Worm (Caenorhabditis elegans) whole organism, L4 larva: ENCODE measurements around the gene ifp-1.
A peak's percentile ranks its signal among the peaks of the same experiment; 100 is the strongest.

Source experiments
- F10B5.3 ChIP-seq: sonication (generic microtip); optimal IDR thresholded peaks from 2 replicates; lab custom pipeline; 2016; ENCODE audit warnings: mild to moderate bottlenecking, missing genetic modification characterization, missing compliant biosample characterization
- F26F4.8 ChIP-seq: fragments of 200-800 bp; sonication (Bioruptor generic); conservative IDR thresholded peaks from 2 replicates; pipeline ENCODE4 v1.3.6; 2022; ENCODE audit warnings: missing genetic modification characterization, missing compliant biosample characterization
- R02D3.7 ChIP-seq: fragments of 150-350 bp; sonication (generic microtip); optimal IDR thresholded peaks from 3 replicates; lab custom pipeline; 2014; ENCODE audit warnings: missing biosample characterization, missing genetic modification characterization
- aha-1 ChIP-seq: fragments of 150-350 bp; peaks from one replicate; lab custom pipeline; 2014; ENCODE audit warnings: missing biosample characterization, missing genetic modification characterization
- ama-1 ChIP-seq: fragments of 150-350 bp; optimal IDR thresholded peaks from 2 replicates; lab custom pipeline; 2014; ENCODE audit warnings: inconsistent platforms, mixed read lengths
- attf-4 ChIP-seq: sonication (generic microtip); optimal IDR thresholded peaks from 3 replicates; lab custom pipeline; 2017; ENCODE audit warnings: missing biosample characterization, missing genetic modification characterization
- ceh-20 ChIP-seq: fragments of 200-800 bp; sonication (Bioruptor generic); IDR thresholded peaks from 2 replicates; pipeline ENCODE4 v1.3.6; 2022; ENCODE audit warnings: missing genetic modification reagents, missing genetic modification characterization, missing compliant biosample characterization
- ceh-28 ChIP-seq: fragments of 150-350 bp; optimal IDR thresholded peaks from 2 replicates; lab custom pipeline; 2014; ENCODE audit warnings: missing biosample characterization, missing genetic modification reagents, missing genetic modification characterization
- ceh-32 ChIP-seq: sonication (generic microtip); optimal IDR thresholded peaks from 2 replicates; lab custom pipeline; 2016; ENCODE audit warnings: mild to moderate bottlenecking, missing genetic modification characterization, missing compliant biosample characterization; ENCODE audit not compliant: poor library complexity
- cey-2 ChIP-seq: sonication (generic microtip); optimal IDR thresholded peaks from 3 replicates; lab custom pipeline; 2017; ENCODE audit warnings: missing genetic modification characterization, mild to moderate bottlenecking, missing compliant biosample characterization, antibody characterized with exemption, borderline replicate concordance; ENCODE audit not compliant: insufficient read depth
- daf-12 ChIP-seq: fragments of 150-350 bp; optimal IDR thresholded peaks from 2 replicates; lab custom pipeline; 2014; ENCODE audit warnings: missing biosample characterization, missing genetic modification reagents, missing genetic modification characterization
- daf-16 ChIP-seq, 3 experiments: sonication (generic microtip); optimal IDR thresholded peaks; 2 replicates each; lab custom pipeline; 2016 to 2017; ENCODE audit warnings: missing genetic modification characterization in 3 of 3, missing genetic modification reagents in 3 of 3, mild to moderate bottlenecking in 2 of 3, missing compliant biosample characterization in 2 of 3, missing biosample characterization in 1 of 3, moderate library complexity in 1 of 3
- dmd-6 ChIP-seq: fragments of 200-800 bp; sonication (Bioruptor generic); IDR thresholded peaks from 2 replicates; pipeline ENCODE4 v1.3.6; 2022; ENCODE audit warnings: missing genetic modification reagents, missing genetic modification characterization, missing compliant biosample characterization
- dmd-8 ChIP-seq: fragments of 200-800 bp; sonication (Bioruptor generic); IDR thresholded peaks from 2 replicates; pipeline ENCODE4 v1.3.6; 2022; ENCODE audit warnings: missing genetic modification characterization, missing compliant biosample characterization
- dpl-1 ChIP-seq: fragments of 150-350 bp; optimal IDR thresholded peaks from 2 replicates; lab custom pipeline; 2014; ENCODE audit warnings: missing biosample characterization, missing genetic modification reagents, missing genetic modification characterization
- dve-1 ChIP-seq: sonication (generic microtip); optimal IDR thresholded peaks from 2 replicates; lab custom pipeline; 2017; ENCODE audit warnings: antibody characterized with exemption, mild to moderate bottlenecking, missing genetic modification characterization, missing compliant biosample characterization; ENCODE audit not compliant: insufficient read depth
- fos-1 ChIP-seq: fragments of 150-350 bp; optimal IDR thresholded peaks from 2 replicates; lab custom pipeline; 2014; ENCODE audit warnings: missing biosample characterization, missing genetic modification characterization
- gei-8 ChIP-seq: fragments of 200-800 bp; sonication (Bioruptor generic); optimal IDR thresholded peaks from 2 replicates; lab custom pipeline; 2018; ENCODE audit warnings: mild to moderate bottlenecking, missing genetic modification characterization, missing compliant biosample characterization
- hif-1 ChIP-seq, 2 experiments: sonication (generic microtip); optimal IDR thresholded peaks; 2 replicates each; lab custom pipeline; 2016 to 2017; ENCODE audit warnings: missing compliant biosample characterization in 2 of 2, missing genetic modification characterization in 2 of 2, missing genetic modification reagents in 2 of 2, missing genotype in 2 of 2, mild to moderate bottlenecking in 1 of 2
- hlh-11 ChIP-seq: fragments of 200-800 bp; sonication (Bioruptor generic); optimal IDR thresholded peaks from 2 replicates; lab custom pipeline; 2018; ENCODE audit warnings: mild to moderate bottlenecking, missing genetic modification characterization, missing compliant biosample characterization
- jun-1 ChIP-seq: fragments of 150-350 bp; optimal IDR thresholded peaks from 2 replicates; lab custom pipeline; 2014; ENCODE audit warnings: missing biosample characterization, missing genetic modification reagents, missing genetic modification characterization
- lin-15B ChIP-seq: fragments of 150-350 bp; sonication (generic microtip); optimal IDR thresholded peaks from 3 replicates; lab custom pipeline; 2014; ENCODE audit warnings: missing biosample characterization, missing genetic modification characterization
- lir-3 ChIP-seq: sonication (generic microtip); optimal IDR thresholded peaks from 2 replicates; lab custom pipeline; 2016; ENCODE audit warnings: mild to moderate bottlenecking, missing genetic modification characterization, missing compliant biosample characterization
- mep-1 ChIP-seq: fragments of 150-350 bp; sonication (generic microtip); optimal IDR thresholded peaks from 3 replicates; lab custom pipeline; 2014; ENCODE audit warnings: missing biosample characterization, missing genetic modification characterization
- mes-2 ChIP-seq: sonication (generic microtip); optimal IDR thresholded peaks from 2 replicates; lab custom pipeline; 2016; ENCODE audit warnings: missing genotype, mild to moderate bottlenecking, missing genetic modification characterization, missing compliant biosample characterization; ENCODE audit not compliant: poor library complexity, severe bottlenecking
- nhr-10 ChIP-seq: fragments of 150-350 bp; optimal IDR thresholded peaks from 2 replicates; lab custom pipeline; 2014; ENCODE audit warnings: missing biosample characterization, missing genetic modification characterization
- nhr-102 ChIP-seq: sonication (generic microtip); optimal IDR thresholded peaks from 2 replicates; lab custom pipeline; 2016; ENCODE audit warnings: mild to moderate bottlenecking, missing genetic modification characterization, moderate library complexity, missing compliant biosample characterization
- nhr-11 ChIP-seq: fragments of 150-350 bp; optimal IDR thresholded peaks from 2 replicates; lab custom pipeline; 2014; ENCODE audit warnings: missing biosample characterization, missing genetic modification characterization
- nhr-237 ChIP-seq: sonication (generic microtip); optimal IDR thresholded peaks from 2 replicates; lab custom pipeline; 2017; ENCODE audit warnings: missing biosample characterization, missing genetic modification characterization
- nhr-48 ChIP-seq: sonication (generic microtip); optimal IDR thresholded peaks from 2 replicates; lab custom pipeline; 2016; ENCODE audit warnings: mild to moderate bottlenecking, missing genetic modification characterization, missing compliant biosample characterization
- nhr-76 ChIP-seq: fragments of 150-350 bp; optimal IDR thresholded peaks from 2 replicates; lab custom pipeline; 2014; ENCODE audit warnings: missing biosample characterization, missing genetic modification characterization
- nhr-77 ChIP-seq: fragments of 150-350 bp; optimal IDR thresholded peaks from 2 replicates; lab custom pipeline; 2014; ENCODE audit warnings: missing biosample characterization, missing genetic modification characterization
- pha-4 ChIP-seq, 2 experiments: fragments of 150-350 bp in 1 of 2; fragments of 200-800 bp in 1 of 2; sonication (Bioruptor generic) in 1 of 2; IDR thresholded peaks in 1 of 2; optimal IDR thresholded peaks in 1 of 2; 2 replicates each; pipeline versions ENCODE4 v1.3.6 to Lab custom; 2014 to 2022; ENCODE audit warnings: missing genetic modification characterization in 2 of 2, missing genetic modification reagents in 2 of 2, missing biosample characterization in 1 of 2, missing compliant biosample characterization in 1 of 2
- php-3 ChIP-seq: fragments of 200-800 bp; sonication (Bioruptor generic); IDR thresholded peaks from 2 replicates; pipeline ENCODE4 v1.3.6; 2022; ENCODE audit warnings: missing genetic modification reagents, missing genetic modification characterization, missing compliant biosample characterization
- pqm-1 ChIP-seq: sonication (generic microtip); optimal IDR thresholded peaks from 2 replicates; lab custom pipeline; 2017; ENCODE audit warnings: missing biosample characterization, missing genetic modification characterization
- set-16 ChIP-seq: fragments of 200-800 bp; sonication (Bioruptor generic); IDR thresholded peaks from 2 replicates; pipeline ENCODE4 v1.3.6; 2022; ENCODE audit warnings: missing genetic modification reagents, missing genetic modification characterization, missing compliant biosample characterization
- skn-1 ChIP-seq: fragments of 150-350 bp; optimal IDR thresholded peaks from 2 replicates; lab custom pipeline; 2014; ENCODE audit warnings: missing biosample characterization, missing genetic modification characterization
- snpc-4 ChIP-seq: fragments of 150-350 bp; optimal IDR thresholded peaks from 2 replicates; lab custom pipeline; 2014; ENCODE audit warnings: missing biosample characterization, missing genetic modification characterization
- spr-1 ChIP-seq: sonication (generic microtip); optimal IDR thresholded peaks from 2 replicates; lab custom pipeline; 2016; ENCODE audit warnings: mild to moderate bottlenecking, missing genetic modification characterization, missing compliant biosample characterization
- spr-3 ChIP-seq: fragments of 200-800 bp; sonication (Bioruptor generic); optimal IDR thresholded peaks from 2 replicates; lab custom pipeline; 2018; ENCODE audit warnings: mild to moderate bottlenecking, missing genetic modification characterization, missing compliant biosample characterization
- tra-1 ChIP-seq: fragments of 200-800 bp; sonication (Bioruptor generic); IDR thresholded peaks from 2 replicates; pipeline ENCODE4 v1.3.6; 2022; ENCODE audit warnings: missing genetic modification reagents, missing genetic modification characterization, missing compliant biosample characterization
- unc-130 ChIP-seq: sonication (generic microtip); optimal IDR thresholded peaks from 2 replicates; lab custom pipeline; 2016; ENCODE audit warnings: missing genetic modification reagents, missing genetic modification characterization, missing compliant biosample characterization
- unc-62 ChIP-seq, 3 experiments: fragments of 150-350 bp in 1 of 3; sonication (generic microtip); optimal IDR thresholded peaks in 2 of 3; peaks in 1 of 3; 1 replicate in 1 of 3; 2 replicates in 2 of 3; lab custom pipeline; 2014 to 2017; ENCODE audit warnings: missing biosample characterization in 3 of 3, missing genetic modification characterization in 3 of 3, missing genetic modification reagents in 3 of 3, missing genotype in 1 of 3
- zag-1 ChIP-seq: fragments of 150-350 bp; optimal IDR thresholded peaks from 2 replicates; lab custom pipeline; 2014; ENCODE audit warnings: missing biosample characterization, missing genetic modification characterization
- zfp-3 ChIP-seq: fragments of 200-800 bp; sonication (Bioruptor generic); conservative IDR thresholded peaks from 2 replicates; pipeline ENCODE4 v1.3.6; 2022; ENCODE audit warnings: missing genetic modification reagents, missing genetic modification characterization, missing compliant biosample characterization
- zip-11 ChIP-seq: fragments of 200-800 bp; sonication (Bioruptor generic); IDR thresholded peaks from 2 replicates; pipeline ENCODE4 v1.3.6; 2022; ENCODE audit warnings: missing genetic modification characterization, missing compliant biosample characterization
- ztf-7 ChIP-seq: fragments of 150-350 bp; optimal IDR thresholded peaks from 2 replicates; lab custom pipeline; 2014; ENCODE audit warnings: missing biosample characterization, missing genetic modification characterization

ifp-1 gene

ce11 chrX:9676788-9677454, 3.0 kb downstream of the ifp-1 start (continued):
- TF ChIP-seq R02D3.7 (tag; lab: Kevin White, UChicago): no peak
- peak; percentile 29; the same call in 1 of the 2 replicates for TF ChIP-seq dmd-6 (GFP tag; lab: Robert Waterston, UW)
- peak; percentile 95 for TF ChIP-seq aha-1 (tag; lab: Kevin White, UChicago)
- no peak for TF ChIP-seq lin-15B (tag; lab: Kevin White, UChicago)
- TF ChIP-seq ceh-32 (tag; lab: Kevin White, UChicago): no peak
- TF ChIP-seq daf-12 (tag; lab: Kevin White, UChicago): no peak
- TF ChIP-seq mes-2 (tag; lab: Kevin White, UChicago): no peak
- TF ChIP-seq skn-1 (tag; lab: Kevin White, UChicago): no peak
- TF ChIP-seq pqm-1 (tag; lab: Kevin White, UChicago): peak; percentile 64

- no peak for TF ChIP-seq hif-1 (tag; optimal IDR thresholded peaks at IDR 0.05; lab: Kevin White, UChicago)
- TF ChIP-seq mes-2 (tag; lab: Kevin White, UChicago): no peak
- TF ChIP-seq zag-1 (tag; lab: Kevin White, UChicago): no peak
- no peak for TF ChIP-seq nhr-10
- TF ChIP-seq unc-130 (GFP tag; lab: Kevin White, UChicago): no peak
- TF ChIP-seq cey-2 (tag; lab: Kevin White, UChicago): no peak
- no peak for TF ChIP-seq gei-8 (GFP tag; lab: Kevin White, UChicago)
- TF ChIP-seq spr-3 (GFP tag; lab: Kevin White, UChicago): no peak
- no peak for TF ChIP-seq nhr-77 (tag; lab: Kevin White, UChicago)
- no peak for TF ChIP-seq ceh-28 (tag; lab: Kevin White, UChicago)
- TF ChIP-seq jun-1 (tag; lab: Kevin White, UChicago): no peak
- no peak for TF ChIP-seq F10B5.3 (tag; lab: Kevin White, UChicago)
- no peak for TF ChIP-seq nhr-48 (tag; lab: Kevin White, UChicago)
- TF ChIP-seq R02D3.7 (tag; lab: Kevin White, UChicago): no peak
- TF ChIP-seq php-3 (GFP tag; lab: Robert Waterston, UW): 0 out of 2 replicates have a peak, but pooled peaks have one; percentile 16
- no peak for TF ChIP-seq mep-1 (tag; lab: Kevin White, UChicago)
- no peak for TF ChIP-seq attf-4 (tag; lab: Kevin White, UChicago)
- TF ChIP-seq unc-62 (GFP tag; optimal IDR thresholded peaks at IDR 0.05 in 1 of 2; lab: Kevin White, UChicago): no peak
- TF ChIP-seq unc-62 (tag; optimal IDR thresholded peaks at IDR 0.05; lab: Kevin White, UChicago): no peak
- no peak for TF ChIP-seq snpc-4 (tag; lab: Kevin White, UChicago)
- TF ChIP-seq dpl-1 (GFP tag; lab: Kevin White, UChicago): no peak
- peak; percentile 76 for TF ChIP-seq dmd-6 (GFP tag; lab: Robert Waterston, UW)
- TF ChIP-seq F26F4.8: no peak
- no peak for TF ChIP-seq nhr-102
- peak; percentile 63 for TF ChIP-seq dve-1 (tag; lab: Kevin White, UChicago)
- TF ChIP-seq tra-1: peak; percentile 60; the same call in 1 of the 2 replicates
- TF ChIP-seq dmd-8 (GFP tag; lab: Robert Waterston, UW): no peak
- no peak for TF ChIP-seq nhr-11
- TF ChIP-seq spr-1 (tag; lab: Kevin White, UChicago): no peak
- no peak for TF ChIP-seq pha-4 (GFP tag; IDR thresholded peaks at IDR 0.05; lab: Robert Waterston, UW)
- no peak for TF ChIP-seq pha-4 (tag; optimal IDR thresholded peaks at IDR 0.05; lab: Kevin White, UChicago)
- TF ChIP-seq lir-3 (tag; lab: Kevin White, UChicago): no peak
- TF ChIP-seq ceh-20 (GFP tag; lab: Robert Waterston, UW): 0 out of 2 replicates have a peak, but pooled peaks have one; percentile 25
- no peak for TF ChIP-seq nhr-76 (tag; lab: Kevin White, UChicago)
- no peak for TF ChIP-seq ztf-7 (tag; lab: Kevin White, UChicago)
- no peak for TF ChIP-seq nhr-237 (tag; lab: Kevin White, UChicago)
- no peak for TF ChIP-seq zfp-3 (GFP tag; lab: Robert Waterston, UW)
- TF ChIP-seq ama-1 (lab: Kevin White, UChicago): no peak
- no peak for TF ChIP-seq fos-1 (tag; lab: Kevin White, UChicago)
- no peak for TF ChIP-seq daf-12 (tag; lab: Kevin White, UChicago)
- no peak for TF ChIP-seq set-16 (GFP tag; lab: Robert Waterston, UW)
- TF ChIP-seq zip-11 (GFP tag; lab: Robert Waterston, UW): no peak
- no peak for TF ChIP-seq daf-16 (GFP tag; optimal IDR thresholded peaks at IDR 0.05; lab: Kevin White, UChicago)
- TF ChIP-seq daf-16 (tag; optimal IDR thresholded peaks at IDR 0.05; lab: Kevin White, UChicago): peak; percentile 97
- TF ChIP-seq hlh-11 (tag; lab: Kevin White, UChicago): peak; percentile 12
These were observed 4.0 kb downstream of the ifp-1 start for ce11 chrX:9676009-9676408.
